Fruit fly (Drosophila melanogaster): ENCODE measurements around the gene CG34155.

Gene CG34155

dm6 chr3R:30560070-30560469, at the start of gene CG34155:
Gene CG34155 (minus strand): TSS chr3R:30560199.
- TF ChIP-seq insv (optimal IDR thresholded peaks at IDR 0.05) = no peak
- no peak for TF ChIP-seq Myc (optimal IDR thresholded peaks at IDR 0.05)
- TF ChIP-seq Sin3A (optimal IDR thresholded peaks at IDR 0.05) = no peak
- TF ChIP-seq psq (optimal IDR thresholded peaks at IDR 0.05) = no peak
- no peak for TF ChIP-seq ttk (optimal IDR thresholded peaks at IDR 0.05)
- no peak for TF ChIP-seq h (optimal IDR thresholded peaks at IDR 0.05)

- TF ChIP-seq h (optimal IDR thresholded peaks at IDR 0.05) (no peak), Sin3A (optimal IDR thresholded peaks at IDR 0.05) (no peak), psq (optimal IDR thresholded peaks at IDR 0.05) (no peak), insv (optimal IDR thresholded peaks at IDR 0.05) (no peak), Myc (optimal IDR thresholded peaks at IDR 0.05) (no peak), ttk (optimal IDR thresholded peaks at IDR 0.05) (no peak)
Observed at dm6 chr3R:30605889-30606288, 45.9 kb upstream of the CG34155 start, which contains the start of gene CG31016. Gene CG31016 (plus strand): TSS chr3R:30606189.

- TF ChIP-seq Sin3A (optimal IDR thresholded peaks at IDR 0.05) = no peak
- no peak for TF ChIP-seq h (optimal IDR thresholded peaks at IDR 0.05)
- no peak for TF ChIP-seq insv (optimal IDR thresholded peaks at IDR 0.05)
- TF ChIP-seq ttk (optimal IDR thresholded peaks at IDR 0.05) = no peak
- no peak for TF ChIP-seq psq (optimal IDR thresholded peaks at IDR 0.05)
- TF ChIP-seq Myc (optimal IDR thresholded peaks at IDR 0.05) = no peak
Observed at dm6 chr3R:30603881-30604280, 43.9 kb upstream of the CG34155 start, which contains the start of gene PH4alphaNE3. Gene PH4alphaNE3 (plus strand): TSS chr3R:30604181.

dm6 chr3R:30601440-30602256, 41.6 kb upstream of the CG34155 start, which contains the start of the genes CG2246 and CG31021:
Gene CG2246 (minus strand): TSS chr3R:30601489.
Gene CG31021 (plus strand): TSS chr3R:30602206.
- TF ChIP-seq Sin3A (optimal IDR thresholded peaks at IDR 0.05) = no peak
- no peak for TF ChIP-seq insv (optimal IDR thresholded peaks at IDR 0.05)
- no peak for TF ChIP-seq ttk (optimal IDR thresholded peaks at IDR 0.05)
- TF ChIP-seq psq (optimal IDR thresholded peaks at IDR 0.05) = no peak
- no peak for TF ChIP-seq Myc (optimal IDR thresholded peaks at IDR 0.05)
- no peak for TF ChIP-seq h (optimal IDR thresholded peaks at IDR 0.05)

- TF ChIP-seq psq (optimal IDR thresholded peaks at IDR 0.05) (peak; percentile 67), Myc (optimal IDR thresholded peaks at IDR 0.05) (no peak), Sin3A (optimal IDR thresholded peaks at IDR 0.05) (no peak)
Observed at dm6 chr3R:30600154-30601009, 40.4 kb upstream of the CG34155 start.

dm6 chr3R:30599404-30599980, 39.5 kb upstream of the CG34155 start:
- TF ChIP-seq Myc (optimal IDR thresholded peaks at IDR 0.05) (no peak), Sin3A (optimal IDR thresholded peaks at IDR 0.05) (no peak), ttk (optimal IDR thresholded peaks at IDR 0.05) (no peak), insv (optimal IDR thresholded peaks at IDR 0.05) (no peak), h (optimal IDR thresholded peaks at IDR 0.05) (no peak), psq (optimal IDR thresholded peaks at IDR 0.05) (no peak)

dm6 chr3R:30596704-30597103, 36.7 kb upstream of the CG34155 start, which contains the start of gene CG31019:
Gene CG31019 (plus strand): TSS chr3R:30597004.
- TF ChIP-seq psq (optimal IDR thresholded peaks at IDR 0.05) = no peak
- TF ChIP-seq Sin3A (optimal IDR thresholded peaks at IDR 0.05) = no peak
- no peak for TF ChIP-seq insv (optimal IDR thresholded peaks at IDR 0.05)
- no peak for TF ChIP-seq Myc (optimal IDR thresholded peaks at IDR 0.05)
- TF ChIP-seq h (optimal IDR thresholded peaks at IDR 0.05) = no peak
- no peak for TF ChIP-seq ttk (optimal IDR thresholded peaks at IDR 0.05)

- TF ChIP-seq insv (optimal IDR thresholded peaks at IDR 0.05) (no peak), h (optimal IDR thresholded peaks at IDR 0.05) (no peak), Sin3A (optimal IDR thresholded peaks at IDR 0.05) (no peak), Myc (optimal IDR thresholded peaks at IDR 0.05) (no peak), psq (optimal IDR thresholded peaks at IDR 0.05) (no peak), ttk (optimal IDR thresholded peaks at IDR 0.05) (no peak)
Observed at dm6 chr3R:30592733-30593132, 32.7 kb upstream of the CG34155 start.

dm6 chr3R:30590845-30591244, 30.8 kb upstream of the CG34155 start:
- TF ChIP-seq psq (optimal IDR thresholded peaks at IDR 0.05) (no peak), Myc (optimal IDR thresholded peaks at IDR 0.05) (no peak), h (optimal IDR thresholded peaks at IDR 0.05) (no peak), insv (optimal IDR thresholded peaks at IDR 0.05) (no peak), Sin3A (optimal IDR thresholded peaks at IDR 0.05) (no peak), ttk (optimal IDR thresholded peaks at IDR 0.05) (no peak)

- TF ChIP-seq psq (optimal IDR thresholded peaks at IDR 0.05) (no peak), Sin3A (optimal IDR thresholded peaks at IDR 0.05) (no peak), insv (optimal IDR thresholded peaks at IDR 0.05) (no peak), h (optimal IDR thresholded peaks at IDR 0.05) (no peak), ttk (optimal IDR thresholded peaks at IDR 0.05) (no peak), Myc (optimal IDR thresholded peaks at IDR 0.05) (no peak)
Observed at dm6 chr3R:30590237-30590636, 30.2 kb upstream of the CG34155 start.

- TF ChIP-seq insv (optimal IDR thresholded peaks at IDR 0.05) = no peak
- no peak for TF ChIP-seq Myc (optimal IDR thresholded peaks at IDR 0.05)
- no peak for TF ChIP-seq ttk (optimal IDR thresholded peaks at IDR 0.05)
- no peak for TF ChIP-seq psq (optimal IDR thresholded peaks at IDR 0.05)
- no peak for TF ChIP-seq h (optimal IDR thresholded peaks at IDR 0.05)
- TF ChIP-seq Sin3A (optimal IDR thresholded peaks at IDR 0.05) = no peak
Observed at dm6 chr3R:30587196-30587753, 27.3 kb upstream of the CG34155 start, which contains the start of gene CG9717. Gene CG9717 (minus strand): TSS chr3R:30587302.

Measured in Kc167 (cell line).